Worm (Caenorhabditis elegans): ENCODE results near the gene taap-1.

DNA sequence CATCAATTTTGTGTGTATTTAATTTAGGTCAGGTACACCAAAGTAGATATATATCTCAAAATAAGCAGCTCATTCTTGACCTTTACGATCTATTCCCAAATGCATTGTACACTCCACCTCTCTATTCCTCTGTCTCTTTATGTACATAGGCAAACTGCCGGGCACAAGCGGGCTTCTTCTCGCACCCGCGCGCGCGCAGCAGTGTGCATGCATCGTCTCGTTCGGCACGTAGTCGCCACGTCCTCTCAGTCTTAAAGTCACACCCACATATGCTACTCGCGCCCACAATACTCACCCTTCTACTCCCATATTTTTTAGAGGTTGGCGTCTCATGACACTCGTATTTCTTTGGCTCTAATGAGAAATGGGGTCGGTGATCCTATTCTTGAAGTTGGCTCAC, 32.2 kb downstream of the taap-1 start:
- TF ChIP-seq zag-1 (tag; optimal IDR thresholded peaks at IDR 0.05) (no peak), ztf-11 (tag; optimal IDR thresholded peaks at IDR 0.05) (no peak), elt-1 (tag; optimal IDR thresholded peaks at IDR 0.05) (no peak), skn-1 (tag; optimal IDR thresholded peaks at IDR 0.05) (no peak), nhr-67 (tag; optimal IDR thresholded peaks at IDR 0.05) (no peak), unc-62 (GFP tag; optimal IDR thresholded peaks at IDR 0.05) (no peak), ceh-28 (tag; optimal IDR thresholded peaks at IDR 0.05) (no peak)
